Fruit fly (Drosophila melanogaster) whole organism, embryonic: ENCODE results near the gene CG15742.

Experiments
- Blimp-1 ChIP-seq: fragments of 200-800 bp; sonication (Bioruptor generic); optimal IDR thresholded peaks from 3 replicates; lab custom pipeline; 2018; ENCODE audit warnings: missing biosample characterization, missing genetic modification characterization, mild to moderate bottlenecking, moderate library complexity, missing genetic modification reagents
- CG10267 ChIP-seq: fragments of 200-800 bp; sonication (Bioruptor generic); optimal IDR thresholded peaks from 2 replicates; lab custom pipeline; 2018; ENCODE audit warnings: missing biosample characterization, mild to moderate bottlenecking, missing genetic modification characterization, moderate library complexity
- CG11247 ChIP-seq: fragments of 200-800 bp; sonication (Bioruptor generic); IDR thresholded peaks from 2 replicates; pipeline ENCODE4 v1.3.6; 2022; ENCODE audit warnings: missing biosample characterization, missing genetic modification characterization
- CG12769 ChIP-seq: fragments of 200-800 bp; sonication (Bioruptor generic); optimal IDR thresholded peaks from 2 replicates; lab custom pipeline; 2019; ENCODE audit warnings: missing biosample characterization, mild to moderate bottlenecking, missing genetic modification characterization, moderate library complexity
- CG2116 ChIP-seq: fragments of 200-800 bp; sonication (Bioruptor generic); optimal IDR thresholded peaks from 3 replicates; lab custom pipeline; 2018; ENCODE audit warnings: missing biosample characterization, mild to moderate bottlenecking, missing genetic modification characterization
- CG2120 ChIP-seq: fragments of 200-800 bp; sonication (Bioruptor generic); optimal IDR thresholded peaks from 3 replicates; lab custom pipeline; 2016; ENCODE audit warnings: missing biosample characterization, missing genetic modification characterization
- CG2199 ChIP-seq: fragments of 200-800 bp; sonication (Bioruptor generic); IDR thresholded peaks from 3 replicates; pipeline ENCODE4 v1.3.6; 2022; ENCODE audit warnings: missing biosample characterization, missing genetic modification characterization
- CG2889 ChIP-seq: fragments of 200-800 bp; sonication (Bioruptor generic); IDR thresholded peaks from 3 replicates; pipeline ENCODE4 v1.3.6; 2022; ENCODE audit warnings: missing biosample characterization, missing genetic modification characterization
- CG31224 ChIP-seq: fragments of 200-800 bp; sonication (Bioruptor generic); IDR thresholded peaks from 2 replicates; pipeline ENCODE4 v1.3.6; 2022; ENCODE audit warnings: missing biosample characterization, missing genetic modification characterization
- CG42726 ChIP-seq: fragments of 200-800 bp; sonication (Bioruptor generic); IDR thresholded peaks from 2 replicates; pipeline ENCODE4 v1.3.6; 2022; ENCODE audit warnings: missing biosample characterization, missing genetic modification characterization; ENCODE audit not compliant: partially characterized antibody
- CG7745 ChIP-seq: fragments of 200-800 bp; sonication (Bioruptor generic); optimal IDR thresholded peaks from 2 replicates; lab custom pipeline; 2018; ENCODE audit warnings: missing biosample characterization, mild to moderate bottlenecking, missing genetic modification characterization, moderate library complexity
- CG7963 ChIP-seq: fragments of 200-800 bp; sonication (Bioruptor generic); IDR thresholded peaks from 3 replicates; pipeline ENCODE4 v1.3.6; 2022; ENCODE audit warnings: missing biosample characterization, missing genetic modification characterization; ENCODE audit not compliant: partially characterized antibody
- CG8281 ChIP-seq: fragments of 200-800 bp; sonication (Bioruptor generic); optimal IDR thresholded peaks from 2 replicates; lab custom pipeline; 2018; ENCODE audit warnings: missing biosample characterization, mild to moderate bottlenecking, missing genetic modification characterization, moderate library complexity
- CoRest ChIP-seq: fragments of 200-800 bp; sonication (Bioruptor generic); optimal IDR thresholded peaks from 3 replicates; lab custom pipeline; 2018; ENCODE audit warnings: missing biosample characterization, mild to moderate bottlenecking, missing genetic modification characterization, moderate library complexity
- Deaf1 ChIP-seq: fragments of 200-800 bp; optimal IDR thresholded peaks from 3 replicates; lab custom pipeline; 2019; ENCODE audit warnings: missing biosample characterization, mild to moderate bottlenecking, missing genetic modification characterization, moderate library complexity
- HLH4C ChIP-seq: fragments of 200-800 bp; sonication (Bioruptor generic); IDR thresholded peaks from 3 replicates; pipeline ENCODE4 v1.3.6; 2022; ENCODE audit warnings: missing biosample characterization, missing genetic modification characterization; ENCODE audit not compliant: partially characterized antibody
- HmgZ ChIP-seq: fragments of 200-800 bp; sonication (Bioruptor generic); optimal IDR thresholded peaks from 2 replicates; lab custom pipeline; 2018; ENCODE audit warnings: missing biosample characterization, mild to moderate bottlenecking, missing genetic modification characterization
- Hr78 ChIP-seq, 2 experiments: fragments of 200-800 bp in 1 of 2; fragments of >200 bp in 1 of 2; sonication (Bioruptor generic) in 1 of 2; optimal IDR thresholded peaks; 2 replicates each; lab custom pipeline; 2017 to 2019; ENCODE audit warnings: missing biosample characterization in 2 of 2, missing genetic modification characterization in 2 of 2, mild to moderate bottlenecking in 1 of 2, moderate library complexity in 1 of 2
- MESR4 ChIP-seq: fragments of 200-800 bp; sonication (Bioruptor generic); optimal IDR thresholded peaks from 2 replicates; lab custom pipeline; 2018; ENCODE audit warnings: missing biosample characterization, mild to moderate bottlenecking, missing genetic modification characterization, moderate library complexity
- Ssrp ChIP-seq: fragments of 200-800 bp; sonication (Bioruptor generic); optimal IDR thresholded peaks from 2 replicates; lab custom pipeline; 2018; ENCODE audit warnings: missing biosample characterization, mild to moderate bottlenecking, missing genetic modification characterization, moderate library complexity
- Usf ChIP-seq: fragments of 200-800 bp; sonication (Bioruptor generic); optimal IDR thresholded peaks from 2 replicates; lab custom pipeline; 2017; ENCODE audit warnings: missing genotype, missing biosample characterization, missing genetic modification characterization
- ab ChIP-seq: fragments of 200-800 bp; sonication (Bioruptor generic); optimal IDR thresholded peaks from 2 replicates; lab custom pipeline; 2016; ENCODE audit warnings: missing biosample characterization, missing genetic modification characterization
- bbx ChIP-seq: fragments of 200-800 bp; sonication (Bioruptor generic); IDR thresholded peaks from 2 replicates; pipeline ENCODE4 v1.3.6; 2022; ENCODE audit warnings: missing biosample characterization, missing genetic modification characterization; ENCODE audit not compliant: partially characterized antibody
- cad ChIP-seq: fragments of >200 bp; optimal IDR thresholded peaks from 2 replicates; lab custom pipeline; 2017; ENCODE audit warnings: missing biosample characterization, missing genetic modification characterization
- caup ChIP-seq: fragments of 200-800 bp; sonication (Bioruptor generic); optimal IDR thresholded peaks from 3 replicates; lab custom pipeline; 2017; ENCODE audit warnings: missing biosample characterization, mild to moderate bottlenecking, missing genetic modification characterization, moderate library complexity; ENCODE audit not compliant: severe bottlenecking
- cg ChIP-seq: fragments of 200-800 bp; sonication (Bioruptor generic); optimal IDR thresholded peaks from 3 replicates; lab custom pipeline; 2019; ENCODE audit warnings: missing biosample characterization, mild to moderate bottlenecking, missing genetic modification characterization, moderate library complexity
- crol ChIP-seq: fragments of 200-800 bp; sonication (Bioruptor generic); IDR thresholded peaks from 2 replicates; pipeline ENCODE4 v1.3.6; 2022; ENCODE audit warnings: missing biosample characterization, missing genetic modification characterization
- gcm2 ChIP-seq: fragments of 200-800 bp; sonication (Bioruptor generic); optimal IDR thresholded peaks from 2 replicates; lab custom pipeline; 2016; ENCODE audit warnings: missing biosample characterization, missing genetic modification characterization
- gem ChIP-seq: fragments of 200-800 bp; sonication (Bioruptor generic); optimal IDR thresholded peaks from 2 replicates; lab custom pipeline; 2019; ENCODE audit warnings: missing biosample characterization, mild to moderate bottlenecking, missing genetic modification characterization, moderate library complexity
- gt ChIP-seq: fragments of 200-800 bp; sonication (Bioruptor generic); IDR thresholded peaks from 2 replicates; pipeline ENCODE4 v1.3.6; 2022; ENCODE audit warnings: missing biosample characterization, missing genetic modification characterization
- hbn ChIP-seq: fragments of 200-800 bp; sonication (Bioruptor generic); IDR thresholded peaks from 2 replicates; pipeline ENCODE4 v1.3.6; 2022; ENCODE audit warnings: missing biosample characterization, missing genetic modification characterization; ENCODE audit not compliant: partially characterized antibody
- jigr1 ChIP-seq: fragments of 200-800 bp; sonication (Bioruptor generic); IDR thresholded peaks from 3 replicates; pipeline ENCODE4 v1.3.6; 2022; ENCODE audit warnings: missing biosample characterization, missing genetic modification characterization
- lbe ChIP-seq: fragments of 200-800 bp; sonication (Bioruptor generic); optimal IDR thresholded peaks from 2 replicates; lab custom pipeline; 2016; ENCODE audit warnings: missing biosample characterization, mild to moderate bottlenecking, missing genetic modification characterization
- lilli ChIP-seq: fragments of 200-800 bp; sonication (Bioruptor generic); optimal IDR thresholded peaks from 3 replicates; lab custom pipeline; 2016; ENCODE audit warnings: missing biosample characterization, missing genetic modification characterization
- maf-S ChIP-seq: fragments of 200-800 bp; sonication (Bioruptor generic); optimal IDR thresholded peaks from 2 replicates; lab custom pipeline; 2016; ENCODE audit warnings: missing biosample characterization, missing genetic modification characterization
- ranshi ChIP-seq: fragments of 200-800 bp; sonication (Bioruptor generic); IDR thresholded peaks from 2 replicates; pipeline ENCODE4 v1.3.6; 2022; ENCODE audit warnings: missing biosample characterization, missing genetic modification characterization
- sens-2 ChIP-seq: fragments of 200-800 bp; sonication (Bioruptor generic); IDR thresholded peaks from 2 replicates; pipeline ENCODE4 v1.3.6; 2022; ENCODE audit warnings: missing biosample characterization, missing genetic modification characterization
- sr ChIP-seq: fragments of 200-800 bp; sonication (Bioruptor generic); IDR thresholded peaks from 3 replicates; pipeline ENCODE4 v1.3.6; 2022; ENCODE audit warnings: missing biosample characterization, missing genetic modification characterization
- wdn ChIP-seq: fragments of 200-800 bp; sonication (Bioruptor generic); IDR thresholded peaks from 2 replicates; pipeline ENCODE4 v1.3.6; 2022; ENCODE audit warnings: missing biosample characterization, missing genetic modification characterization

The CG15742 gene

dm6 chrX:13248515-13248914, 9.8 kb downstream of the CG15742 start (continued):
- TF ChIP-seq caup (GFP tag; lab: Kevin White, UChicago) (no peak), CoRest (tag; lab: Kevin White, UChicago) (no peak), ab (GFP tag; lab: Kevin White, UChicago) (no peak), wdn (GFP tag; lab: Robert Waterston, UW) (no peak), CG2120 (no peak), MESR4 (GFP tag; lab: Kevin White, UChicago) (no peak), CG2116 (GFP tag; lab: Kevin White, UChicago) (no peak), CG7963 (GFP tag; lab: Robert Waterston, UW) (no peak), Usf (no peak), CG10267 (tag; lab: Kevin White, UChicago) (no peak), lilli (no peak), lbe (GFP tag; lab: Kevin White, UChicago) (no peak), CG31224 (GFP tag; lab: Robert Waterston, UW) (no peak), Ssrp (tag; lab: Kevin White, UChicago) (no peak), sens-2 (no peak), gt (GFP tag; lab: Robert Waterston, UW) (no peak), CG2889 (GFP tag; lab: Robert Waterston, UW) (no peak), gem (tag; lab: Kevin White, UChicago) (no peak), maf-S (GFP tag; lab: Kevin White, UChicago) (no peak), gcm2 (GFP tag; lab: Kevin White, UChicago) (no peak), CG2199 (peak; percentile 31; the same call in 1 of the 3 replicates), HmgZ (tag; lab: Kevin White, UChicago) (no peak), jigr1 (GFP tag; lab: Robert Waterston, UW) (no peak), Hr78 (GFP tag; optimal IDR thresholded peaks at IDR 0.05; lab: Kevin White, UChicago) (no peak), bbx (no peak), CG42726 (GFP tag; lab: Robert Waterston, UW) (no peak), CG12769 (tag; lab: Kevin White, UChicago) (peak; percentile 11), cad (GFP tag; lab: Kevin White, UChicago) (no peak), CG11247 (no peak)

dm6 chrX:13247789-13248188, 10.5 kb downstream of the CG15742 start:
- TF ChIP-seq ranshi (no peak), CG8281 (no peak), Blimp-1 (GFP tag; lab: Kevin White, UChicago) (peak; percentile 89), HLH4C (0 out of 3 replicates have a peak, but pooled peaks have one; percentile 39), cg (GFP tag; lab: Kevin White, UChicago) (peak; percentile 6), Deaf1 (tag; lab: Kevin White, UChicago) (peak; percentile 70), sr (GFP tag; lab: Robert Waterston, UW) (peak; percentile 18; the same call in 1 of the 3 replicates), hbn (GFP tag; lab: Robert Waterston, UW) (no peak), crol (GFP tag; lab: Robert Waterston, UW) (peak; percentile 44; the same call in 1 of the 2 replicates), CG7745 (tag; lab: Kevin White, UChicago) (peak; percentile 5)
- TF ChIP-seq, all 482 proteins: peak for 7
